Worm (Caenorhabditis elegans) whole organism, L4 larva: ENCODE measurements around the gene Y48A5A.3.

Experiments used
- D1046.2 ChIP-seq: fragments of 200-800 bp; sonication (Bioruptor generic); IDR thresholded peaks from 2 replicates; pipeline ENCODE4 v1.3.6; 2022; ENCODE audit warnings: missing genetic modification characterization, missing compliant biosample characterization
- ZK546.5 ChIP-seq, 2 experiments: sonication (generic microtip); optimal IDR thresholded peaks; 2 replicates each; lab custom pipeline; 2017; ENCODE audit warnings: missing biosample characterization in 2 of 2, missing genetic modification characterization in 2 of 2
- arid-1 ChIP-seq: fragments of 200-800 bp; sonication (Bioruptor generic); conservative IDR thresholded peaks from 2 replicates; pipeline ENCODE4 v1.3.6; 2022; ENCODE audit warnings: missing genetic modification reagents, missing genetic modification characterization, missing compliant biosample characterization
- attf-4 ChIP-seq: sonication (generic microtip); optimal IDR thresholded peaks from 3 replicates; lab custom pipeline; 2017; ENCODE audit warnings: missing biosample characterization, missing genetic modification characterization
- dpl-1 ChIP-seq: fragments of 150-350 bp; optimal IDR thresholded peaks from 2 replicates; lab custom pipeline; 2014; ENCODE audit warnings: missing biosample characterization, missing genetic modification reagents, missing genetic modification characterization
- lim-7 ChIP-seq: fragments of 200-800 bp; sonication (Bioruptor generic); IDR thresholded peaks from 2 replicates; pipeline ENCODE4 v1.3.6; 2022; ENCODE audit warnings: missing genetic modification characterization, missing compliant biosample characterization
- lin-13 ChIP-seq: fragments of 150-350 bp; optimal IDR thresholded peaks from 2 replicates; lab custom pipeline; 2014; ENCODE audit warnings: missing biosample characterization, missing genetic modification reagents, missing genetic modification characterization
- nhr-10 ChIP-seq: fragments of 150-350 bp; optimal IDR thresholded peaks from 2 replicates; lab custom pipeline; 2014; ENCODE audit warnings: missing biosample characterization, missing genetic modification characterization
- nhr-111 ChIP-seq: fragments of 200-800 bp; sonication (Bioruptor generic); optimal IDR thresholded peaks from 2 replicates; lab custom pipeline; 2018; ENCODE audit warnings: mild to moderate bottlenecking, missing genetic modification characterization, missing compliant biosample characterization
- nhr-48 ChIP-seq: sonication (generic microtip); optimal IDR thresholded peaks from 2 replicates; lab custom pipeline; 2016; ENCODE audit warnings: mild to moderate bottlenecking, missing genetic modification characterization, missing compliant biosample characterization
- unc-39 ChIP-seq: sonication (generic microtip); optimal IDR thresholded peaks from 2 replicates; lab custom pipeline; 2017; ENCODE audit warnings: missing biosample characterization, missing genetic modification characterization
- zag-1 ChIP-seq: fragments of 150-350 bp; optimal IDR thresholded peaks from 2 replicates; lab custom pipeline; 2014; ENCODE audit warnings: missing biosample characterization, missing genetic modification characterization
- ztf-11 ChIP-seq: fragments of 150-350 bp; optimal IDR thresholded peaks from 2 replicates; lab custom pipeline; 2014; ENCODE audit warnings: missing biosample characterization, missing genetic modification characterization
- ztf-7 ChIP-seq: fragments of 150-350 bp; optimal IDR thresholded peaks from 2 replicates; lab custom pipeline; 2014; ENCODE audit warnings: missing biosample characterization, missing genetic modification characterization

ce11 chrIV:1963247-1963646 lies 6.3 kb upstream of the Y48A5A.3 start, which contains the start of gene ulp-3:
- TF ChIP-seq ztf-7 (tag; lab: Kevin White, UChicago) (no peak), zag-1 (no peak), arid-1 (GFP tag; lab: Robert Waterston, UW) (no peak), attf-4 (no peak), lin-13 (GFP tag; lab: Kevin White, UChicago) (no peak), nhr-48 (tag; lab: Kevin White, UChicago) (no peak), unc-39 (no peak), ztf-11 (tag; lab: Kevin White, UChicago) (no peak), D1046.2 (GFP tag; lab: Robert Waterston, UW) (no peak), lim-7 (GFP tag; lab: Robert Waterston, UW) (no peak), nhr-10 (no peak), dpl-1 (GFP tag; lab: Kevin White, UChicago) (no peak), nhr-111 (GFP tag; lab: Kevin White, UChicago) (no peak), ZK546.5 (tag; optimal IDR thresholded peaks at IDR 0.05; lab: Kevin White, UChicago) (no peak)
